Fruit fly (Drosophila melanogaster): ENCODE data around the gene Cds.

Gene Cds

DNA sequence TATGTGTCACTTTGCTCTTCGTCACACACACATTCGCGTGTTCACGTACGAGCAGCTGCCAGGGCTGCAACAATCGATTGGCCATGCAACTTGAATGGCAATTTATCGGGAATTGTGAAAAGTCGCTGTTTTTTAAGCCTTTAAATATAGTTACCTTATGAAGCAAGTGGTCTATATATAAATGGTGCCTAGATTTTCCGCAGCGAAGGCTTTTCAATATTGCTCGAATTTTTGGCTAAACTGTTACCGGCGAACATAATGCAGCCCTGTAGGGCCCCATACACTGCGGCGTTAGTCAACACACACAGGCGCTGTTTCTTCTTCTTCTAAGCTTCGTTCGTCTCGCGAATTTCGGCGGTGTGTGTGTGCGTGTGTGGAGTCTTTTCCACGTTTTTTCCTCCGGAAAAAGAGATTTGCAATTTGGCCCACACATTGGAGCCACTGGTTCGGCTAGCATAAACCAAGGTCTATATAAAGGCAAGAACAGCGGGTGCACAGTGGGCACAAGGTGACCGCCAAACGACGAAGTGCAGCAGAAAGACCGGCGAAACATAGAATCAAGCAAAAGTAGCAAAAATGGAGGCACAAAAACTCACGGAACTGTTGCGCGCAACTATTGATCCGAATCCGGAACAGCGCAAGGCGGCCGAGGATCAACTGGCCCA, 11.6 kb upstream of the Cds start, which contains the start of the genes Arp3 and msk (continued):
- TF ChIP-seq eg (GFP tag; IDR thresholded peaks at IDR 0.05) (0 out of 3 replicates have a peak, but pooled peaks have one; percentile 41), acj6 (GFP tag; optimal IDR thresholded peaks at IDR 0.05) (no peak), lz (GFP tag; optimal IDR thresholded peaks at IDR 0.05) (peak; percentile 80), Sox14 (GFP tag; optimal IDR thresholded peaks at IDR 0.05) (peak; percentile 82), CG31627 (GFP tag; optimal IDR thresholded peaks at IDR 0.05) (peak; percentile 86), CG4318 (GFP tag; optimal IDR thresholded peaks at IDR 0.05) (no peak), CG8632 (GFP tag; optimal IDR thresholded peaks at IDR 0.05) (peak; percentile 26), Hr39 (GFP tag; optimal IDR thresholded peaks at IDR 0.05) (no peak), CG34406 (GFP tag; optimal IDR thresholded peaks at IDR 0.05) (peak; percentile 61), Eip78C (GFP tag) (no peak), net (GFP tag; optimal IDR thresholded peaks at IDR 0.05) (no peak), CG1621 (tag; optimal IDR thresholded peaks at IDR 0.05) (peak; percentile 46), CG15336 (GFP tag; IDR thresholded peaks at IDR 0.05) (no peak), OdsH (GFP tag; optimal IDR thresholded peaks at IDR 0.05) (no peak), esn (GFP tag; optimal IDR thresholded peaks at IDR 0.05) (peak; percentile 78), salr (GFP tag; optimal IDR thresholded peaks at IDR 0.05) (peak in 1 of 2 experiments; percentile 39), fd85E (GFP tag; optimal IDR thresholded peaks at IDR 0.05) (no peak), CG3032 (tag; optimal IDR thresholded peaks at IDR 0.05) (peak; percentile 67), Blimp-1 (GFP tag; optimal IDR thresholded peaks at IDR 0.05) (no peak), CG6854 (GFP tag; optimal IDR thresholded peaks at IDR 0.05) (no peak), Hr4 (GFP tag; optimal IDR thresholded peaks at IDR 0.05) (no peak), CG32006 (GFP tag; optimal IDR thresholded peaks at IDR 0.05) (no peak), Met (GFP tag; optimal IDR thresholded peaks at IDR 0.05) (no peak)

DNA sequence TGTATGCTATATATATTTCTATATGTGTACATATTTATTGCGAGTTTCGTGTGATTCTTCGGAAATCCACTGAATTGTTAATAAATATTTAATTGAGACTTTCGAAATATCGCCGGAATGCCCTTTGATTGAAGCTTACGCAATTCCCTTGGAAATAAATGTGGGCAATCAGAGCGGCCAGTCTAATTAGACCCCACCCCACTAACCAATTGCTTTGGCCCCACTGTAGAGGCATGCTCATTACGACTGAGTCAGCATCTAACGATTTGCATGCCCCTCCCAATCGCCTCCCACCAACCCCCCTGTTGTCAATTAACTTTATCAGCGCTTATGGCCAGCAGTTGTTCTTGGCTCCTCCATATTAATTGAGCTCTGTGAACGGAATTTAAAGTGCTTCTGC, 10.8 kb upstream of the Cds start:
- no peak for TF ChIP-seq vri (GFP tag; optimal IDR thresholded peaks at IDR 0.05)
- TF ChIP-seq CG8119 (GFP tag; IDR thresholded peaks at IDR 0.05) = no peak
- no peak for TF ChIP-seq Eip75B (GFP tag; optimal IDR thresholded peaks at IDR 0.05)
- 0 out of 2 replicates have a peak, but pooled peaks have one; percentile 15 for TF ChIP-seq CG15336 (GFP tag; IDR thresholded peaks at IDR 0.05)
- TF ChIP-seq CG3032 (tag; optimal IDR thresholded peaks at IDR 0.05) = no peak
- no peak for TF ChIP-seq Ets96B (tag; optimal IDR thresholded peaks at IDR 0.05)
- no peak for TF ChIP-seq spab (GFP tag; optimal IDR thresholded peaks at IDR 0.05)

- TF ChIP-seq spab (GFP tag; optimal IDR thresholded peaks at IDR 0.05) (no peak), Smox (GFP tag; optimal IDR thresholded peaks at IDR 0.05) (no peak), esn (GFP tag; optimal IDR thresholded peaks at IDR 0.05) (peak; percentile 50), vri (GFP tag; optimal IDR thresholded peaks at IDR 0.05) (peak; percentile 41), fkh (GFP tag; optimal IDR thresholded peaks at IDR 0.05) (peak; percentile 91), CG8119 (GFP tag; IDR thresholded peaks at IDR 0.05) (no peak)
These were observed 6.0 kb upstream of the Cds start, which contains the start of gene ldbr for dm6 chr3L:8121590-8121989. Gene ldbr (plus strand): TSS chr3L:8121827.

DNA sequence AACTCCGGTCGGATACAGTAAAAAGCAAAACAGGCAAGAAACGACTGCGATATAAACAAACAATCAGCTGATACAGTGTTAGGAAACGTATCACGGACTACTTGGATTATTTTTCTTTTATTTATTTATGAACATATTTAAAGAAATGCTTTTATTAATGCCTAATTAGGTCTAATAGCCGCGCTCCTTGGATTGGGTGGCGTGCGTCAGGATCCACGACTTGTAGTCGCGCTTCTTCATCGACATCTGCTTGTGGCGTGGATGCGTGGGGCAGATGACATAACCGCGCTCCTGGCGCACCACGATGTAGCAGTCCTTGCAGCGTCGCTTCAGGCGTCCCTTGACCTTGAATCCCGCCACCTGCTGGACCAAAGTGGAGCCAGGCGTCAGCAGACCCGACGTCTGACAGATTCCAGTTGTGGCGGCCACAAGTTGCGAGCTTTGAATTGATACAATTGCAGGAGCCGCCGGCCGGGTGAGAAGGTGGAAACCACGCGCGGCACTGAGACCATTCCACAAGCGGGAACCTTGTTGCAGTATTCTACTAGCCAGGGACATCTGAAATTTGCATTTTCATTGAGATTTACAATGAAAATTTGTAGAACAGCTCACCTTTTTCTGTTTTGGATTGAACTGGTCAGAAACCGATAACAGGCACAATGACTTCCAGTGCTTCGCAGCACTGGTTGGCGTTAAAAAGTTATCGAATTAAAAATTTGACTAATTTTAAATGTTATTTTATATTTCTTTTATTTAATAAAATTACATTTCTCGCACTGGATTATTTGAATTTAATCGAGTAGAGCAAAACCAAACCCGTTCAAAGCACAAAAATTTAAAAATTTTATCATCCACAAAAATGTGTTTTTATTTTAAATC, 2.8 kb upstream of the Cds start, which contains the start of the genes CG7550 and mRpL36:
CG7550 (minus strand) TSS at position 51 of the 879 bp plus-strand sequence.
mRpL36 (minus strand) TSS at position 652 of the 879 bp plus-strand sequence.
- TF ChIP-seq vri (GFP tag; optimal IDR thresholded peaks at IDR 0.05) = peak; percentile 24
- TF ChIP-seq net (GFP tag; optimal IDR thresholded peaks at IDR 0.05) = no peak
- TF ChIP-seq CG10631 (GFP tag; optimal IDR thresholded peaks at IDR 0.05) = no peak
- TF ChIP-seq fkh (GFP tag; optimal IDR thresholded peaks at IDR 0.05) = peak; percentile 37
- peak; percentile 49 for TF ChIP-seq esn (GFP tag; optimal IDR thresholded peaks at IDR 0.05)
- no peak for TF ChIP-seq CG11902 (GFP tag; optimal IDR thresholded peaks at IDR 0.05)
